Fruit fly (Drosophila melanogaster): ENCODE data around the gene CG9386.

Gene CG9386

DNA sequence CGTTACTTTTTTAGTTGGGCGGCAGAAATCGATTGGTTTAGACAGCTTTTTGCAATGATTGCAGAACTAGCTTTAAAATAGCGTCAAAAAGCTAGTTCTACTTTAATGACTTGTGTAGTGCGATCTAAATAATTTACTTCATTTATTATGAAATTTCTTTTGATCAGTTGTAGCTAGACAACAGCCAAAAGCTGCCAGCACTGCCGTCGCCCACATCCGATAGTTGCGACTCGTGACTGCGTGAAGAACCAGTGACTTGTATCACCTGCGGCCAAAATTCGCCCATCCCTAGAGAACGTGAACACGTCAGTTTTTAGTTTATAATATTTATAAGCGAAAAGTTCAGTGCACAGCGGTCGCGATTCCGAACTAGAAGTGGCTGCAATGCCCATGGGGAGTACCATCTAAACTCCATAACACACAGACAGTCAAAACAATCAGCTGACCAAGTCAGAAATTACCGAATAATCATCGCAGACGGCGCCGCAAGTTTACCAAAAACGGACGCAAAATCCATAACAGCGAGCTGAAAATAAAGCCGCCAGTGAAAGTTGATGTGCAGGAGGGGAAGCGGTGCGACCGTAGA, 31.5 kb upstream of the CG9386 start, which contains the start of gene P58IPK (continued):
- TF ChIP-seq tna (GFP tag; IDR thresholded peaks at IDR 0.05; ENCODE audit: partially characterized antibody), result peak; percentile 88
- TF ChIP-seq CG9215 (GFP tag; IDR thresholded peaks at IDR 0.05), result peak; percentile 65
- peak; percentile 61 for TF ChIP-seq CG6689 (GFP tag; IDR thresholded peaks at IDR 0.05)
- 0 out of 2 replicates have a peak, but pooled peaks have one; percentile 21 for TF ChIP-seq E2f1 (GFP tag; IDR thresholded peaks at IDR 0.05)
- TF ChIP-seq CG13894 (tag; optimal IDR thresholded peaks at IDR 0.05), result peak; percentile 77
- no peak for TF ChIP-seq gcm2 (GFP tag; optimal IDR thresholded peaks at IDR 0.05)
- TF ChIP-seq sd (tag; optimal IDR thresholded peaks at IDR 0.05), result no peak
- TF ChIP-seq nmo (GFP tag; optimal IDR thresholded peaks at IDR 0.05), result peak; percentile 78
- no peak for TF ChIP-seq lov (optimal IDR thresholded peaks at IDR 0.05)
- TF ChIP-seq lov (GFP tag; IDR thresholded peaks at IDR 0.05), result 0 out of 3 replicates have a peak, but pooled peaks have one; percentile 37
- TF ChIP-seq CG5245 (GFP tag; optimal IDR thresholded peaks at IDR 0.05), result peak; percentile 30
- TF ChIP-seq scrt (GFP tag; optimal IDR thresholded peaks at IDR 0.05), result peak; percentile 9
- TF ChIP-seq NC2α (GFP tag; optimal IDR thresholded peaks at IDR 0.05), result peak; percentile 28
- peak; percentile 94 for TF ChIP-seq CG9932 (GFP tag; IDR thresholded peaks at IDR 0.05)
- no peak for TF ChIP-seq Ada2b (GFP tag; IDR thresholded peaks at IDR 0.05)
- peak; percentile 94 for TF ChIP-seq Myb (GFP tag; optimal IDR thresholded peaks at IDR 0.05)
- no peak for TF ChIP-seq CG1024 (GFP tag; IDR thresholded peaks at IDR 0.05)
- peak; percentile 37 for TF ChIP-seq CG11723 (GFP tag; optimal IDR thresholded peaks at IDR 0.05)
- TF ChIP-seq bab2 (GFP tag; optimal IDR thresholded peaks at IDR 0.05), result peak; percentile 70
- 0 out of 3 replicates have a peak, but pooled peaks have one; percentile 11 for TF ChIP-seq ase (GFP tag; IDR thresholded peaks at IDR 0.05)
- peak; percentile 19 for TF ChIP-seq NK7.1 (GFP tag; optimal IDR thresholded peaks at IDR 0.05)
- peak; percentile 32 for TF ChIP-seq CG10209 (GFP tag; optimal IDR thresholded peaks at IDR 0.05)
- TF ChIP-seq CG12769 (tag; optimal IDR thresholded peaks at IDR 0.05), result peak; percentile 69
- TF ChIP-seq CG34224 (GFP tag; IDR thresholded peaks at IDR 0.05; ENCODE audit: partially characterized antibody), result peak; percentile 92
- peak; percentile 56 for TF ChIP-seq CG14667 (GFP tag; IDR thresholded peaks at IDR 0.05)
- peak; percentile 97 for TF ChIP-seq CG13287 (GFP tag; IDR thresholded peaks at IDR 0.05; ENCODE audit: partially characterized antibody)
- TF ChIP-seq CG32772 (GFP tag; IDR thresholded peaks at IDR 0.05), result 0 out of 2 replicates have a peak, but pooled peaks have one; percentile 13
- peak; percentile 52 for TF ChIP-seq CG30020 (tag; optimal IDR thresholded peaks at IDR 0.05)
- TF ChIP-seq CG31224 (GFP tag; IDR thresholded peaks at IDR 0.05), result no peak
- no peak for TF ChIP-seq luna (GFP tag; optimal IDR thresholded peaks at IDR 0.05)
- peak; percentile 73; the same call in 2 of the 4 replicates for TF ChIP-seq chinmo (GFP tag; IDR thresholded peaks at IDR 0.05; ENCODE audit: partially characterized antibody)
- TF ChIP-seq CG30431 (GFP tag; optimal IDR thresholded peaks at IDR 0.05), result peak; percentile 1
- peak; percentile 68 for TF ChIP-seq Atf3 (GFP tag; optimal IDR thresholded peaks at IDR 0.05)
- peak; percentile 57 for TF ChIP-seq CG1647 (GFP tag; optimal IDR thresholded peaks at IDR 0.05)
- TF ChIP-seq Blimp-1 (GFP tag; optimal IDR thresholded peaks at IDR 0.05), result peak; percentile 49
- peak; percentile 68 for TF ChIP-seq gem (tag; optimal IDR thresholded peaks at IDR 0.05)
- TF ChIP-seq Rx (GFP tag; IDR thresholded peaks at IDR 0.05), result peak; percentile 64; the same call in 1 of the 2 replicates
- TF ChIP-seq gcm (GFP tag; optimal IDR thresholded peaks at IDR 0.05), result no peak
- no peak for TF ChIP-seq Neu2 (GFP tag; optimal IDR thresholded peaks at IDR 0.05; ENCODE audit: borderline replicate concordance)
- TF ChIP-seq Gug (GFP tag; IDR thresholded peaks at IDR 0.05), result peak; percentile 89
- no peak for TF ChIP-seq abd-A (tag; optimal IDR thresholded peaks at IDR 0.05)
- no peak for TF ChIP-seq jigr1 (GFP tag; IDR thresholded peaks at IDR 0.05)
- peak; percentile 66; the same call in 2 of the 3 replicates for TF ChIP-seq ci (GFP tag; IDR thresholded peaks at IDR 0.05)
- no peak for TF ChIP-seq CG2202 (tag; optimal IDR thresholded peaks at IDR 0.05)
- no peak for TF ChIP-seq CG15073 (GFP tag; optimal IDR thresholded peaks at IDR 0.05)
- peak in 1 of 3 experiments; percentile 46 for TF ChIP-seq lola (GFP tag; optimal IDR thresholded peaks at IDR 0.05)
- TF ChIP-seq org-1 (GFP tag; optimal IDR thresholded peaks at IDR 0.05), result no peak
- TF ChIP-seq sqz (GFP tag; optimal IDR thresholded peaks at IDR 0.05), result no peak
- TF ChIP-seq prd (optimal IDR thresholded peaks at IDR 0.05), result no peak
- TF ChIP-seq prd (GFP tag; IDR thresholded peaks at IDR 0.05), result peak; percentile 73

Data from whole organism, embryonic.